Worm (Caenorhabditis elegans) whole organism, young adult: Measurements from ENCODE around the gene cee-1.

ENCODE experiments used
- B0336.3 ChIP-seq: fragments of 200-800 bp; sonication (Bioruptor generic); IDR thresholded peaks from 2 replicates; pipeline ENCODE4 v1.3.6; 2022; ENCODE audit warnings: missing genetic modification characterization, missing compliant biosample characterization
- C06A6.2 ChIP-seq: fragments of 200-800 bp; sonication (Bioruptor generic); conservative IDR thresholded peaks from 2 replicates; pipeline ENCODE4 v1.3.6; 2022; ENCODE audit warnings: missing genetic modification characterization, missing compliant biosample characterization
- C17E4.6 ChIP-seq: fragments of 200-800 bp; sonication (Bioruptor generic); IDR thresholded peaks from 2 replicates; pipeline ENCODE4 v1.3.6; 2022; ENCODE audit warnings: missing genetic modification reagents, missing genetic modification characterization, missing compliant biosample characterization
- D2030.7 ChIP-seq: fragments of 200-800 bp; sonication (Bioruptor generic); IDR thresholded peaks from 2 replicates; pipeline ENCODE4 v1.3.6; 2022; ENCODE audit warnings: missing genetic modification reagents, missing genetic modification characterization, missing compliant biosample characterization
- F33H1.4 ChIP-seq: fragments of 200-800 bp; sonication (Bioruptor generic); IDR thresholded peaks from 2 replicates; pipeline ENCODE4 v1.3.6; 2022; ENCODE audit warnings: missing genetic modification reagents, missing genetic modification characterization, missing compliant biosample characterization
- F37B4.10 ChIP-seq: fragments of 200-800 bp; sonication (Bioruptor generic); IDR thresholded peaks from 2 replicates; pipeline ENCODE4 v1.3.6; 2022; ENCODE audit warnings: missing genetic modification characterization, missing compliant biosample characterization
- F39B2.1 ChIP-seq: fragments of 200-800 bp; sonication (Bioruptor generic); IDR thresholded peaks from 2 replicates; pipeline ENCODE4 v1.3.6; 2022; ENCODE audit warnings: missing genetic modification reagents, missing genetic modification characterization, missing compliant biosample characterization
- F49E8.2 ChIP-seq: sonication (generic microtip); optimal IDR thresholded peaks from 3 replicates; lab custom pipeline; 2017; ENCODE audit warnings: missing genetic modification characterization, mild to moderate bottlenecking, missing compliant biosample characterization, antibody characterized with exemption, moderate library complexity; ENCODE audit not compliant: insufficient read depth
- F57A8.1 ChIP-seq: fragments of 200-800 bp; sonication (Bioruptor generic); optimal IDR thresholded peaks from 2 replicates; lab custom pipeline; 2018; ENCODE audit warnings: mild to moderate bottlenecking, missing genetic modification characterization, moderate library complexity, missing compliant biosample characterization
- K12H6.12 ChIP-seq: fragments of 200-800 bp; sonication (Bioruptor generic); optimal IDR thresholded peaks from 2 replicates; lab custom pipeline; 2018; ENCODE audit warnings: mild to moderate bottlenecking, missing genetic modification characterization, missing compliant biosample characterization
- Y53F4B.3 ChIP-seq: fragments of 200-800 bp; sonication (Bioruptor generic); IDR thresholded peaks from 2 replicates; pipeline ENCODE4 v1.3.6; 2022; ENCODE audit warnings: missing genetic modification reagents, missing genetic modification characterization, missing compliant biosample characterization
- Y56A3A.18 ChIP-seq: fragments of 200-800 bp; sonication (Bioruptor generic); IDR thresholded peaks from 2 replicates; pipeline ENCODE4 v1.3.6; 2022; ENCODE audit warnings: missing genetic modification reagents, missing genetic modification characterization, missing compliant biosample characterization
- Y79H2A.3 ChIP-seq: fragments of 200-800 bp; sonication (Bioruptor generic); conservative IDR thresholded peaks from 2 replicates; pipeline ENCODE4 v1.3.6; 2022; ENCODE audit warnings: missing genetic modification reagents, missing genetic modification characterization, missing compliant biosample characterization
- atf-7 ChIP-seq: sonication (generic microtip); optimal IDR thresholded peaks from 2 replicates; lab custom pipeline; 2017; ENCODE audit warnings: mild to moderate bottlenecking, missing genetic modification characterization, missing compliant biosample characterization
- attf-5 ChIP-seq: fragments of 200-800 bp; sonication (Bioruptor generic); optimal IDR thresholded peaks from 2 replicates; lab custom pipeline; 2018; ENCODE audit warnings: mild to moderate bottlenecking, missing genetic modification characterization, missing compliant biosample characterization
- attf-6 ChIP-seq: fragments of 200-800 bp; sonication (Bioruptor generic); IDR thresholded peaks from 2 replicates; pipeline ENCODE4 v1.3.6; 2022; ENCODE audit warnings: missing genetic modification reagents, missing genetic modification characterization, missing compliant biosample characterization
- bed-1 ChIP-seq: fragments of 200-800 bp; sonication (Bioruptor generic); IDR thresholded peaks from 2 replicates; pipeline ENCODE4 v1.3.6; 2022; ENCODE audit warnings: missing genetic modification reagents, missing genetic modification characterization, missing compliant biosample characterization
- ccch-3 ChIP-seq: fragments of 200-800 bp; sonication (Bioruptor generic); optimal IDR thresholded peaks from 2 replicates; lab custom pipeline; 2018; ENCODE audit warnings: mild to moderate bottlenecking, missing genetic modification characterization, missing compliant biosample characterization
- ceh-100 ChIP-seq: fragments of 200-800 bp; sonication (Bioruptor generic); IDR thresholded peaks from 2 replicates; pipeline ENCODE4 v1.3.6; 2022; ENCODE audit warnings: missing genetic modification reagents, missing genetic modification characterization, missing compliant biosample characterization
- die-1 ChIP-seq: sonication (generic microtip); optimal IDR thresholded peaks from 2 replicates; lab custom pipeline; 2016; ENCODE audit warnings: missing genotype, mild to moderate bottlenecking, missing genetic modification characterization, missing compliant biosample characterization
- dox-1 ChIP-seq: fragments of 200-800 bp; sonication (Bioruptor generic); IDR thresholded peaks from 2 replicates; pipeline ENCODE4 v1.3.6; 2022; ENCODE audit warnings: missing genetic modification reagents, missing genetic modification characterization, missing compliant biosample characterization
- dpff-1 ChIP-seq: sonication (generic microtip); optimal IDR thresholded peaks from 2 replicates; lab custom pipeline; 2017; ENCODE audit warnings: mild to moderate bottlenecking, missing genetic modification characterization, missing compliant biosample characterization
- efl-1 ChIP-seq: fragments of 150-350 bp; optimal IDR thresholded peaks from 2 replicates; lab custom pipeline; 2014; ENCODE audit warnings: missing biosample characterization, missing genetic modification reagents, missing genetic modification characterization
- ekl-4 ChIP-seq: fragments of 200-800 bp; sonication (Bioruptor generic); IDR thresholded peaks from 2 replicates; pipeline ENCODE4 v1.3.6; 2022; ENCODE audit warnings: missing genetic modification reagents, missing genetic modification characterization, missing compliant biosample characterization
- ets-4 ChIP-seq: fragments of 200-800 bp; sonication (Bioruptor generic); optimal IDR thresholded peaks from 2 replicates; lab custom pipeline; 2018; ENCODE audit warnings: mild to moderate bottlenecking, missing genetic modification characterization, missing compliant biosample characterization
- hsf-1 ChIP-seq: fragments of 200-800 bp; sonication (Bioruptor generic); IDR thresholded peaks from 2 replicates; pipeline ENCODE4 v1.3.6; 2022; ENCODE audit warnings: missing genetic modification reagents, missing genetic modification characterization, missing compliant biosample characterization
- lag-1 ChIP-seq: fragments of 200-800 bp; sonication (Bioruptor generic); IDR thresholded peaks from 2 replicates; pipeline ENCODE4 v1.3.6; 2022; ENCODE audit warnings: missing genetic modification reagents, missing genetic modification characterization, missing compliant biosample characterization
- lsy-27 ChIP-seq: sonication (generic microtip); optimal IDR thresholded peaks from 2 replicates; lab custom pipeline; 2017; ENCODE audit warnings: missing genetic modification characterization, mild to moderate bottlenecking, missing compliant biosample characterization, antibody characterized with exemption, missing genotype, borderline replicate concordance; ENCODE audit not compliant: insufficient read depth
- madf-6 ChIP-seq: fragments of 200-800 bp; sonication (Bioruptor generic); IDR thresholded peaks from 2 replicates; pipeline ENCODE4 v1.3.6; 2022; ENCODE audit warnings: missing genetic modification reagents, missing genetic modification characterization, missing compliant biosample characterization
- mes-4 ChIP-seq: sonication (generic microtip); optimal IDR thresholded peaks from 2 replicates; lab custom pipeline; 2016; ENCODE audit warnings: missing genotype, missing genetic modification characterization, missing compliant biosample characterization
- nfya-1 ChIP-seq: sonication (generic microtip); optimal IDR thresholded peaks from 2 replicates; lab custom pipeline; 2017; ENCODE audit warnings: antibody characterized with exemption, missing compliant biosample characterization, missing genetic modification characterization, borderline replicate concordance; ENCODE audit not compliant: insufficient read depth
- nfya-2 ChIP-seq: fragments of 200-800 bp; sonication (Bioruptor generic); IDR thresholded peaks from 2 replicates; pipeline ENCODE4 v1.3.6; 2022; ENCODE audit warnings: missing genetic modification reagents, missing genetic modification characterization, missing compliant biosample characterization
- nfyb-1 ChIP-seq: fragments of 200-800 bp; sonication (Bioruptor generic); IDR thresholded peaks from 2 replicates; pipeline ENCODE4 v1.3.6; 2022; ENCODE audit warnings: missing genetic modification reagents, missing genetic modification characterization, missing compliant biosample characterization
- nhr-179 ChIP-seq: sonication (generic microtip); optimal IDR thresholded peaks from 2 replicates; lab custom pipeline; 2016; ENCODE audit warnings: mild to moderate bottlenecking, missing genetic modification characterization, missing compliant biosample characterization
- nhr-27 ChIP-seq: fragments of 200-800 bp; sonication (Bioruptor generic); optimal IDR thresholded peaks from 2 replicates; lab custom pipeline; 2018; ENCODE audit warnings: mild to moderate bottlenecking, missing genetic modification characterization, moderate library complexity, missing compliant biosample characterization
- rcor-1 ChIP-seq: fragments of 200-800 bp; sonication (Bioruptor generic); IDR thresholded peaks from 2 replicates; pipeline ENCODE4 v1.3.6; 2022; ENCODE audit warnings: missing genetic modification reagents, missing genetic modification characterization, missing compliant biosample characterization
- rpc-1 ChIP-seq, 2 experiments: fragments of 150-350 bp in 1 of 2; sonication (generic microtip) in 1 of 2; optimal IDR thresholded peaks; 2 replicates each; lab custom pipeline; 2014 to 2018; ENCODE audit warnings: missing biosample characterization in 1 of 2, missing genetic modification characterization in 1 of 2, missing genetic modification reagents in 1 of 2, missing genotype in 1 of 2
- sea-2 ChIP-seq: fragments of 200-800 bp; sonication (Bioruptor generic); IDR thresholded peaks from 2 replicates; pipeline ENCODE4 v1.3.6; 2022; ENCODE audit warnings: missing genetic modification characterization, missing compliant biosample characterization
- snpc-1.1 ChIP-seq: sonication (generic microtip); optimal IDR thresholded peaks from 2 replicates; lab custom pipeline; 2017; ENCODE audit warnings: missing genetic modification characterization, mild to moderate bottlenecking, missing compliant biosample characterization, antibody characterized with exemption, moderate library complexity, missing genotype, missing genetic modification reagents; ENCODE audit not compliant: insufficient read depth
- tbp1 ChIP-seq: fragments of 200-800 bp; sonication (Bioruptor generic); optimal IDR thresholded peaks from 2 replicates; lab custom pipeline; 2018; ENCODE audit warnings: mild to moderate bottlenecking, missing genetic modification characterization, missing compliant biosample characterization
- tbx-9 ChIP-seq: sonication (generic microtip); optimal IDR thresholded peaks from 2 replicates; lab custom pipeline; 2016; ENCODE audit warnings: borderline replicate concordance, missing genetic modification characterization, inconsistent platforms, missing compliant biosample characterization
- unc-62 ChIP-seq: fragments of 150-350 bp; optimal IDR thresholded peaks from 2 replicates; lab custom pipeline; 2014; ENCODE audit warnings: missing biosample characterization, missing genetic modification reagents, missing genetic modification characterization
- xnd-1 ChIP-seq: sonication (generic microtip); optimal IDR thresholded peaks from 2 replicates; lab custom pipeline; 2016; ENCODE audit warnings: missing genotype, missing genetic modification reagents, missing genetic modification characterization, missing compliant biosample characterization
- zim-3 ChIP-seq: sonication (generic microtip); optimal IDR thresholded peaks from 2 replicates; lab custom pipeline; 2017; ENCODE audit warnings: mild to moderate bottlenecking, missing genetic modification characterization, moderate library complexity, missing compliant biosample characterization
- ztf-22 ChIP-seq: fragments of 200-800 bp; sonication (Bioruptor generic); optimal IDR thresholded peaks from 2 replicates; lab custom pipeline; 2018; ENCODE audit warnings: mild to moderate bottlenecking, missing genetic modification characterization, moderate library complexity, missing compliant biosample characterization
- ztf-6 ChIP-seq: fragments of 200-800 bp; sonication (Bioruptor generic); IDR thresholded peaks from 2 replicates; pipeline ENCODE4 v1.3.6; 2022; ENCODE audit warnings: missing genetic modification reagents, missing genetic modification characterization, missing compliant biosample characterization

The cee-1 gene

ce11 chrIII:4878281-4878680, 34.2 kb upstream of the cee-1 start, which contains the start of the genes tost-1 and arx-6 (continued):
- TF ChIP-seq F33H1.4 (GFP tag; lab: Robert Waterston, UW): 0 out of 2 replicates have a peak, but pooled peaks have one; percentile 18
- no peak for TF ChIP-seq sea-2 (GFP tag; lab: Robert Waterston, UW)
- 0 out of 2 replicates have a peak, but pooled peaks have one; percentile 11 for TF ChIP-seq dox-1 (GFP tag; lab: Robert Waterston, UW)
- no peak for TF ChIP-seq attf-5 (GFP tag; lab: Kevin White, UChicago)
- no peak for TF ChIP-seq atf-7
- no peak for TF ChIP-seq unc-62 (GFP tag; lab: Kevin White, UChicago)
- TF ChIP-seq mes-4 (tag; lab: Kevin White, UChicago): no peak
- TF ChIP-seq ceh-100: no peak

ce11 chrIII:4879445-4879844, 33.1 kb upstream of the cee-1 start, which contains the start of gene C35D10.1:
Gene C35D10.1 (plus strand): TSS chrIII:4879745.
- TF ChIP-seq K12H6.12: no peak
- TF ChIP-seq rpc-1 (optimal IDR thresholded peaks at IDR 0.05; lab: Kevin White, UChicago): no peak
- TF ChIP-seq rpc-1 (tag; optimal IDR thresholded peaks at IDR 0.05; lab: Kevin White, UChicago): no peak
- TF ChIP-seq nhr-179 (tag; lab: Kevin White, UChicago): no peak
- TF ChIP-seq hsf-1 (GFP tag; lab: Robert Waterston, UW): no peak
- no peak for TF ChIP-seq nhr-27 (tag; lab: Kevin White, UChicago)
- no peak for TF ChIP-seq bed-1
- TF ChIP-seq F39B2.1 (GFP tag; lab: Robert Waterston, UW): no peak
- TF ChIP-seq Y56A3A.18 (GFP tag; lab: Robert Waterston, UW): no peak
- no peak for TF ChIP-seq F57A8.1 (GFP tag; lab: Kevin White, UChicago)
- TF ChIP-seq madf-6: peak; percentile 42; the same call in 1 of the 2 replicates
- no peak for TF ChIP-seq tbx-9 (tag; lab: Kevin White, UChicago)
- no peak for TF ChIP-seq ztf-6 (GFP tag; lab: Robert Waterston, UW)
- no peak for TF ChIP-seq lag-1
- no peak for TF ChIP-seq zim-3 (tag; lab: Kevin White, UChicago)
- TF ChIP-seq F37B4.10 (GFP tag; lab: Robert Waterston, UW): no peak
- TF ChIP-seq F49E8.2 (tag; lab: Kevin White, UChicago): peak; percentile 36
- no peak for TF ChIP-seq rcor-1
- TF ChIP-seq ets-4 (GFP tag; lab: Kevin White, UChicago): no peak
- TF ChIP-seq nfya-1 (tag; lab: Kevin White, UChicago): no peak
- TF ChIP-seq sea-2 (GFP tag; lab: Robert Waterston, UW): no peak
- TF ChIP-seq xnd-1 (tag; lab: Kevin White, UChicago): peak; percentile 11
- no peak for TF ChIP-seq tbp1 (GFP tag; lab: Kevin White, UChicago)
- no peak for TF ChIP-seq snpc-1.1
- no peak for TF ChIP-seq ccch-3 (GFP tag; lab: Kevin White, UChicago)
- no peak for TF ChIP-seq Y79H2A.3 (GFP tag; lab: Robert Waterston, UW)
- no peak for TF ChIP-seq nfyb-1 (GFP tag; lab: Robert Waterston, UW)
- TF ChIP-seq ekl-4 (GFP tag; lab: Robert Waterston, UW): 0 out of 2 replicates have a peak, but pooled peaks have one; percentile 20
- TF ChIP-seq B0336.3 (GFP tag; lab: Robert Waterston, UW): 0 out of 2 replicates have a peak, but pooled peaks have one; percentile 26
- TF ChIP-seq mes-4 (tag; lab: Kevin White, UChicago): no peak
- TF ChIP-seq D2030.7 (GFP tag; lab: Robert Waterston, UW): no peak
- no peak for TF ChIP-seq C17E4.6 (GFP tag; lab: Robert Waterston, UW)
- TF ChIP-seq ztf-22 (GFP tag; lab: Kevin White, UChicago): no peak
- no peak for TF ChIP-seq Y53F4B.3 (GFP tag; lab: Robert Waterston, UW)
- TF ChIP-seq dpff-1: no peak
- no peak for TF ChIP-seq die-1 (tag; lab: Kevin White, UChicago)
- no peak for TF ChIP-seq nfya-2
- no peak for TF ChIP-seq C06A6.2 (GFP tag; lab: Robert Waterston, UW)
- TF ChIP-seq attf-6 (GFP tag; lab: Robert Waterston, UW): no peak
- no peak for TF ChIP-seq lsy-27 (tag; lab: Kevin White, UChicago)
- TF ChIP-seq efl-1: no peak
